Worm (Caenorhabditis elegans): ENCODE results near the gene asp-9.

- TF ChIP-seq snpc-4 (tag; optimal IDR thresholded peaks at IDR 0.05) = no peak
- TF ChIP-seq spr-1 (tag; optimal IDR thresholded peaks at IDR 0.05) = peak; percentile 38
- TF ChIP-seq unc-62 (GFP tag; optimal IDR thresholded peaks at IDR 0.05 in 1 of 2) = peak in 1 of 2 experiments; percentile 13
- TF ChIP-seq unc-62 (tag; optimal IDR thresholded peaks at IDR 0.05) = no peak
- TF ChIP-seq ceh-20 (GFP tag; IDR thresholded peaks at IDR 0.05) = no peak; the same call in 1 of the 2 replicates
- no peak for TF ChIP-seq saeg-2 (GFP tag; IDR thresholded peaks at IDR 0.05)
- no peak for TF ChIP-seq mdl-1 (tag; optimal IDR thresholded peaks at IDR 0.05)
These were observed 20.6 kb downstream of the asp-9 start, which contains the start of gene C49A9.10 for ce11 chrIV:6206294-6206776.
